Fruit fly (Drosophila melanogaster) whole organism, wandering third instar larva: Measurements from ENCODE around the gene CG9926.

Experiments
- CG32264 ChIP-seq: fragments of 200-800 bp; sonication (Bioruptor generic); optimal IDR thresholded peaks from 2 replicates; lab custom pipeline; 2016; ENCODE audit warnings: missing biosample characterization, missing genetic modification characterization
- Sp1 ChIP-seq: fragments of 200-800 bp; sonication (Bioruptor generic); optimal IDR thresholded peaks from 3 replicates; lab custom pipeline; 2019; ENCODE audit warnings: missing biosample characterization, mild to moderate bottlenecking, missing genetic modification characterization, moderate library complexity

- no peak for TF ChIP-seq Sp1
- no peak for TF ChIP-seq CG32264
These were observed 34.4 kb downstream of the CG9926 start for dm6 chr3R:13916546-13916945.
